1 worm cellular context compared by ENCODE assay signal in the genomic region with DNA sequence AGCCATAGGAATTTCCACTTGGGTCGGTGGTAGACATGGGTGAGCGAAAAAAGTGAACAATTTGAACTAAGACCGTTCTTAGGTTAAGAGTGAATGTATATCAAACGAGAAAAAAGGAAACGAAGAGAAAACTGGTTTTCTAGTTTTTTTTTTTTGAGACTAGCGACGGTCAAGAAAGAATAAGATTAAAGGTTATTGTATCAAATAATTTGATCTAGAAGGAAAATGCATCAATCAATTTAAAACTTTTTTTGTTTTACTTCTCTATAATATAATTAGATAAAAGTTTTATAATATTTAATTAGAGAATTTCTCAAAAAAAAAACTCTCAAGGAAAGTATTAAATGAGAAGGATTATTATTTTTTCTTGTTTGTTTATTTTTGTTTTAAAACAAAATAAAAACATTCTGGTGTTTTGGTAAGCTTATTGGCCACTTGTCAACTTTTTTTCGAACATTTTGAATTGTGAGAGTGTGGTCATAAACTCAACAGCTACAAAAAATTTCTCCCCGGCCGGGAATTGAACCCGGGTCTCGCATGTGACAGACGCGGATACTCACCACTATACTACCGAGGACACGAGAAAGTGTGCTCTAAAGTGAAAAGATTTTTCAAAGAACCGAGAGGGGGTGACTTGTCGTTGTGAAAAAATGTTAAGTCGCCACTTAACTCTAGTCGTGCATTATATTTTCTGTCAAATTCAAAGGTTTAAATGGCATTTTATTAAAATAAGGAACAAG.
TF ChIP-seq lines count a peak whose summit lies in the region.

Gene W06G6.17 (minus strand): TSS at position 51 of the 740 bp plus-strand sequence.

TF ChIP-seq in whole organism, young adult, 124 proteins besides CTCF, POLR2A, EP300 and RAD21 (continued from another document):
- TF ChIP-seq madf-8 (GFP tag; conservative IDR thresholded peaks at IDR 0.05; lab: Robert Waterston, UW) (no peak), mes-4 (tag; optimal IDR thresholded peaks at IDR 0.05; lab: Kevin White, UChicago) (no peak), lin-26 (GFP tag; IDR thresholded peaks at IDR 0.05; lab: Robert Waterston, UW) (peak; percentile 62; the same call in 1 of the 2 replicates), nhr-179 (tag; optimal IDR thresholded peaks at IDR 0.05; lab: Kevin White, UChicago) (no peak), let-526 (GFP tag; IDR thresholded peaks at IDR 0.05; lab: Robert Waterston, UW) (no peak), repo-1 (tag; optimal IDR thresholded peaks at IDR 0.05; lab: Kevin White, UChicago) (no peak), F57A8.1 (GFP tag; optimal IDR thresholded peaks at IDR 0.05; lab: Kevin White, UChicago) (no peak), D2030.7 (GFP tag; IDR thresholded peaks at IDR 0.05; lab: Robert Waterston, UW) (no peak), pbrm-1 (GFP tag; IDR thresholded peaks at IDR 0.05; lab: Robert Waterston, UW) (no peak), tlf-1 (GFP tag; optimal IDR thresholded peaks at IDR 0.05; lab: Kevin White, UChicago) (no peak), chd-7 (tag; optimal IDR thresholded peaks at IDR 0.05; lab: Kevin White, UChicago) (no peak), attf-6 (GFP tag; IDR thresholded peaks at IDR 0.05; lab: Robert Waterston, UW) (peak; percentile 72; the same call in 1 of the 2 replicates), bed-1 (GFP tag; IDR thresholded peaks at IDR 0.05; lab: Robert Waterston, UW) (no peak), unc-130 (GFP tag; optimal IDR thresholded peaks at IDR 0.05; lab: Kevin White, UChicago) (no peak), ets-4 (GFP tag; optimal IDR thresholded peaks at IDR 0.05; lab: Kevin White, UChicago) (no peak), him-1 (tag; optimal IDR thresholded peaks at IDR 0.05; lab: Kevin White, UChicago) (peak; percentile 56), cebp-1 (GFP tag; IDR thresholded peaks at IDR 0.05; lab: Robert Waterston, UW) (no peak), cebp-1 (tag; optimal IDR thresholded peaks at IDR 0.05; lab: Kevin White, UChicago) (no peak), dpl-1 (GFP tag; optimal IDR thresholded peaks at IDR 0.05; lab: Kevin White, UChicago) (no peak), ekl-4 (GFP tag; IDR thresholded peaks at IDR 0.05; lab: Robert Waterston, UW) (no peak), F55B11.4 (tag; optimal IDR thresholded peaks at IDR 0.05; lab: Kevin White, UChicago; ENCODE audit: borderline replicate concordance, insufficient read depth) (no peak)
TF ChIP-seq in whole organism, young adult: peak in this region for 14.
